Worm (Caenorhabditis elegans) whole organism, mixed stage, embryonic: ENCODE data around the gene cup-16.

Experiments
- M03D4.4 ChIP-seq: sonication (generic microtip); optimal IDR thresholded peaks from 2 replicates; lab custom pipeline; 2017; ENCODE audit warnings: mild to moderate bottlenecking, missing genetic modification characterization, missing compliant biosample characterization
- bed-3 ChIP-seq: fragments of 200-800 bp; sonication (Bioruptor generic); optimal IDR thresholded peaks from 3 replicates; lab custom pipeline; 2018; ENCODE audit warnings: mild to moderate bottlenecking, missing genetic modification characterization, moderate library complexity, missing compliant biosample characterization
- blmp-1 ChIP-seq: fragments of 150-350 bp; optimal IDR thresholded peaks from 2 replicates; lab custom pipeline; 2014; ENCODE audit warnings: missing biosample characterization, missing genetic modification characterization
- ceh-43 ChIP-seq: fragments of 200-800 bp; sonication (Bioruptor generic); optimal IDR thresholded peaks from 2 replicates; lab custom pipeline; 2018; ENCODE audit warnings: mild to moderate bottlenecking, missing genetic modification characterization, moderate library complexity, missing compliant biosample characterization
- ceh-83 ChIP-seq: fragments of 200-800 bp; sonication (Bioruptor generic); optimal IDR thresholded peaks from 2 replicates; lab custom pipeline; 2018; ENCODE audit warnings: mild to moderate bottlenecking, missing genetic modification characterization, missing compliant biosample characterization
- ces-1 ChIP-seq: fragments of 150-350 bp; optimal IDR thresholded peaks from 2 replicates; lab custom pipeline; 2014; ENCODE audit warnings: missing biosample characterization, missing genetic modification reagents, missing genetic modification characterization
- cnd-1 ChIP-seq: fragments of 200-800 bp; sonication (Bioruptor generic); optimal IDR thresholded peaks from 2 replicates; lab custom pipeline; 2018; ENCODE audit warnings: mild to moderate bottlenecking, missing genetic modification characterization, missing compliant biosample characterization
- drap-1 ChIP-seq: fragments of 200-800 bp; sonication (Bioruptor generic); optimal IDR thresholded peaks from 3 replicates; lab custom pipeline; 2018; ENCODE audit warnings: mild to moderate bottlenecking, missing genetic modification characterization, missing compliant biosample characterization
- elt-1 ChIP-seq: sonication (generic microtip); optimal IDR thresholded peaks from 2 replicates; lab custom pipeline; 2017; ENCODE audit warnings: missing genetic modification characterization, mild to moderate bottlenecking, missing compliant biosample characterization, antibody characterized with exemption, moderate library complexity, borderline replicate concordance; ENCODE audit not compliant: insufficient read depth
- hlh-1 ChIP-seq: fragments of 150-350 bp; optimal IDR thresholded peaks from 2 replicates; lab custom pipeline; 2014; ENCODE audit warnings: missing biosample characterization, missing genetic modification reagents, missing genetic modification characterization
- lin-13 ChIP-seq: fragments of 150-350 bp; optimal IDR thresholded peaks from 2 replicates; lab custom pipeline; 2014; ENCODE audit warnings: missing biosample characterization, missing genetic modification characterization
- mls-2 ChIP-seq: sonication (generic microtip); optimal IDR thresholded peaks from 2 replicates; lab custom pipeline; 2016; ENCODE audit warnings: mild to moderate bottlenecking, missing genetic modification characterization, moderate library complexity, missing compliant biosample characterization
- nhr-12 ChIP-seq: fragments of 150-350 bp; optimal IDR thresholded peaks from 2 replicates; lab custom pipeline; 2014; ENCODE audit warnings: missing biosample characterization, missing genetic modification characterization
- nhr-2 ChIP-seq: fragments of 150-350 bp; optimal IDR thresholded peaks from 2 replicates; lab custom pipeline; 2014; ENCODE audit warnings: missing biosample characterization, missing genetic modification characterization
- nhr-237 ChIP-seq: fragments of 150-350 bp; optimal IDR thresholded peaks from 2 replicates; lab custom pipeline; 2014; ENCODE audit warnings: missing biosample characterization, missing genetic modification characterization
- nhr-28 ChIP-seq: fragments of 150-350 bp; optimal IDR thresholded peaks from 2 replicates; lab custom pipeline; 2014; ENCODE audit warnings: missing biosample characterization, missing genetic modification characterization
- pha-4 ChIP-seq: fragments of 150-350 bp; optimal IDR thresholded peaks from 2 replicates; lab custom pipeline; 2018; ENCODE audit warnings: missing biosample characterization, missing genetic modification reagents, missing genetic modification characterization
- sem-2 ChIP-seq: fragments of 200-800 bp; sonication (Bioruptor generic); optimal IDR thresholded peaks from 2 replicates; lab custom pipeline; 2018; ENCODE audit warnings: mild to moderate bottlenecking, missing genetic modification characterization, missing compliant biosample characterization
- snpc-4 ChIP-seq: fragments of 150-350 bp; optimal IDR thresholded peaks from 2 replicates; lab custom pipeline; 2014; ENCODE audit warnings: missing biosample characterization, missing genetic modification characterization
- sptf-1 ChIP-seq: sonication (generic microtip); optimal IDR thresholded peaks from 2 replicates; lab custom pipeline; 2017; ENCODE audit warnings: mild to moderate bottlenecking, missing genetic modification characterization, moderate library complexity, missing compliant biosample characterization
- tbx-8 ChIP-seq: fragments of 200-800 bp; sonication (Bioruptor generic); optimal IDR thresholded peaks from 2 replicates; lab custom pipeline; 2018; ENCODE audit warnings: mild to moderate bottlenecking, missing genetic modification characterization, moderate library complexity, missing compliant biosample characterization
- unc-120 ChIP-seq: sonication (generic microtip); optimal IDR thresholded peaks from 2 replicates; lab custom pipeline; 2017; ENCODE audit warnings: missing genetic modification characterization, missing compliant biosample characterization; ENCODE audit not compliant: poor library complexity, severe bottlenecking
- unc-39 ChIP-seq: fragments of 150-350 bp; optimal IDR thresholded peaks from 2 replicates; lab custom pipeline; 2014; ENCODE audit warnings: missing biosample characterization, missing genetic modification characterization
- unc-62 ChIP-seq: fragments of 150-350 bp; optimal IDR thresholded peaks from 2 replicates; lab custom pipeline; 2014; ENCODE audit warnings: missing biosample characterization, missing genetic modification reagents, missing genetic modification characterization
- zip-8 ChIP-seq: fragments of 150-350 bp; optimal IDR thresholded peaks from 2 replicates; lab custom pipeline; 2014; ENCODE audit warnings: missing biosample characterization, missing genetic modification characterization

cup-16 gene

ce11 chrII:8733627-8734026, 26.7 kb downstream of the cup-16 start:
- TF ChIP-seq pha-4 (tag; lab: Kevin White, UChicago) (peak; percentile 44), snpc-4 (tag; lab: Kevin White, UChicago) (no peak)

- no peak for TF ChIP-seq sem-2
- TF ChIP-seq cnd-1 (tag; lab: Kevin White, UChicago): no peak
- TF ChIP-seq ces-1 (GFP tag; lab: Kevin White, UChicago): no peak
- peak; percentile 72 for TF ChIP-seq zip-8 (tag; lab: Kevin White, UChicago)
Observed at ce11 chrII:8737456-8737855, 30.5 kb downstream of the cup-16 start, which contains the start of gene idpb-4. idpb-4 (minus strand) TSS chrII:8737556.

DNA sequence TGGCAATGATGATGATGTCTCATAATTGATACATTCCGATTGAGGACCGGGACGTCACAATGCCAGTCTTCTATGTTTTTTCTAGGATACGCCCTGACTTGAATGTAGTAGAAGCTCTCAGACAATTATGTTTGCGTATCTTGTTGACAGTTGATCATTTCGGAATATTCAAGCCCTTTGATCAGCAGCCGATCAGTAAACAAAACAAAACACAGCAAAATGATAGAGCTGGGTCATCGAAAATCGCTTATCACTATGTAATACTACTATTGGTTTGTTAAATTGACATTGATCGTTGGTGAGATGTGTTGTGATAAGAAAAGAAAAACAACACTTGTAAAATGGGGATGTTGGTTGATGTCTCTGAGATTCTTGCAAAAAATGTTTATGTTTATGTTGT, 31.3 kb downstream of the cup-16 start:
- TF ChIP-seq nhr-2 (no peak), zip-8 (tag; lab: Kevin White, UChicago) (no peak), ceh-83 (GFP tag; lab: Kevin White, UChicago) (no peak), lin-13 (tag; lab: Kevin White, UChicago) (no peak), unc-62 (GFP tag; lab: Kevin White, UChicago) (no peak), cnd-1 (tag; lab: Kevin White, UChicago) (no peak), nhr-12 (tag; lab: Kevin White, UChicago) (no peak), pha-4 (tag; lab: Kevin White, UChicago) (no peak), ceh-43 (GFP tag; lab: Kevin White, UChicago) (no peak), tbx-8 (GFP tag; lab: Kevin White, UChicago) (no peak), nhr-28 (no peak), unc-120 (tag; lab: Kevin White, UChicago) (no peak), blmp-1 (no peak), sptf-1 (no peak), mls-2 (no peak), unc-39 (tag; lab: Kevin White, UChicago) (no peak), drap-1 (GFP tag; lab: Kevin White, UChicago) (no peak), elt-1 (tag; lab: Kevin White, UChicago) (no peak)

- TF ChIP-seq unc-120 (tag; lab: Kevin White, UChicago) (no peak), pha-4 (tag; lab: Kevin White, UChicago) (no peak), unc-39 (tag; lab: Kevin White, UChicago) (no peak), nhr-2 (no peak), M03D4.4 (tag; lab: Kevin White, UChicago) (no peak), nhr-12 (tag; lab: Kevin White, UChicago) (no peak), hlh-1 (tag; lab: Kevin White, UChicago) (no peak), ceh-83 (GFP tag; lab: Kevin White, UChicago) (no peak), sem-2 (no peak), lin-13 (tag; lab: Kevin White, UChicago) (no peak)
- TF ChIP-seq, all 35 proteins: peak for 0
Observed at ce11 chrII:8738955-8739354, 32.0 kb downstream of the cup-16 start.

DNA sequence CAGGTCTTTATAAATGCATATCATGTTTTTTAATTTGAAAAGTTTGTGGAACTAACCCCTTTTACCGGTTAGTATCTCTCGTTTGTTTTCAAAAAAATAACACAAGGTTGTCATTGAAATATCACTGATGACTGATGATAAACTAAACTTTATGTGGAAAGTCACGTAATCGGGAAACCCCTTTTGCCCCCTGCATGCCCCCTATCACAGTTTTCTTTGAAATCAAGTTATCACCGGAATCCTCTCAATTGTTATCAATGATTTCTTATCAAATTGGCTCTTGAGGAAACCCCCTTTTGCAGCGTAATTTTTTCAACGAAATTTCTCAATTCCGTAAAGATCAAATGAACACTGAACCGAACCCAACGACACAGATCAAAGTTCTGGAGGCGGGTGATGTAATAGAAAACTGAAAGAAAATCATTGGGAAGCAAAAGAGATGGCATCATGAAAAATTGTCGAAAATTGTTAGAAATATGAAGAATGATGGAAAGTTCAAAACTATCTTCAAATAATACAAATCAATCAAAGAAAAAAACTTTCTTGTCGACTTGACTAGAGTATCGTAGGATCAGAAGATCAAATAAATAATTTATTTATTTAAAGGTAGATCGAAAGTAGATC, 33.5 kb downstream of the cup-16 start:
- peak; percentile 14 for TF ChIP-seq nhr-237 (tag; lab: Kevin White, UChicago)
- TF ChIP-seq M03D4.4 (tag; lab: Kevin White, UChicago): no peak
- no peak for TF ChIP-seq bed-3 (GFP tag; lab: Kevin White, UChicago)
- TF ChIP-seq unc-39 (tag; lab: Kevin White, UChicago): no peak
- TF ChIP-seq, all 35 proteins: peak for 1

ce11 chrII:8741277-8741676, 34.3 kb downstream of the cup-16 start:
- no peak for TF ChIP-seq ceh-43 (GFP tag; lab: Kevin White, UChicago)
- TF ChIP-seq hlh-1 (tag; lab: Kevin White, UChicago): peak; percentile 19
